Worm (Caenorhabditis elegans) whole organism, L4/young adult: ENCODE measurements around the gene mif-4.

ENCODE experiments used
- W03F9.2 ChIP-seq: fragments of 150-350 bp; optimal IDR thresholded peaks from 2 replicates; lab custom pipeline; 2014; ENCODE audit warnings: missing biosample characterization, missing genetic modification characterization
- dao-5 ChIP-seq: sonication (generic microtip); optimal IDR thresholded peaks from 2 replicates; lab custom pipeline; 2016; ENCODE audit warnings: missing genotype, missing genetic modification characterization, moderate library complexity, missing compliant biosample characterization
- him-1 ChIP-seq: sonication (generic microtip); optimal IDR thresholded peaks from 2 replicates; lab custom pipeline; 2016; ENCODE audit warnings: missing genotype, missing genetic modification reagents, missing genetic modification characterization, missing compliant biosample characterization

DNA sequence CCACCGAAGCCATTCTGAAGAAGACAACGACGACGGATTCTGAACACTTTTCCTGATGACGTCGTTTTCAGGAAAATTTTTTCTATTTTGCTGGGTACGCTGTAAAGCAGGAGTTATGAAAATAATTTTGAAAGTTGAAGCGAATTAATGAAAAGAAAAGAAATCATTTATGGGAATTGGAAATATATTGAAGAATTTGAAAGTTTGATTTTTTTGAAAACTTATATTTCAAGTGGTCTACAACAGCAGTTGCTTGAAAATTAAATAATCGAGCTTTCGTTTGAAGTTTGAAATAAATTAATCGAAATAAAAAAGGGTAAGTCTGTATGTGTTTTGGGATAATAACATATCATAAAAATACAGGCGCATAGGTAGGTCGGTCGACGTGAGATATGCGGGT, 48.2 kb upstream of the mif-4 start, which contains the start of gene shl-1:
- TF ChIP-seq him-1 (no peak), W03F9.2 (tag; lab: Kevin White, UChicago) (no peak), dao-5 (tag; lab: Kevin White, UChicago) (no peak)
